Worm (Caenorhabditis elegans) whole organism, L4/young adult: ENCODE results near the gene cest-13.

ENCODE experiments used
- W03F9.2 ChIP-seq: fragments of 150-350 bp; optimal IDR thresholded peaks from 2 replicates; lab custom pipeline; 2014; ENCODE audit warnings: missing biosample characterization, missing genetic modification characterization
- dao-5 ChIP-seq: sonication (generic microtip); optimal IDR thresholded peaks from 2 replicates; lab custom pipeline; 2016; ENCODE audit warnings: missing genotype, missing genetic modification characterization, moderate library complexity, missing compliant biosample characterization
- him-1 ChIP-seq: sonication (generic microtip); optimal IDR thresholded peaks from 2 replicates; lab custom pipeline; 2016; ENCODE audit warnings: missing genotype, missing genetic modification reagents, missing genetic modification characterization, missing compliant biosample characterization

ce11 chrX:13713857-13714256 is 46.2 kb upstream of the cest-13 start, which contains the start of gene K11E4.1:
- TF ChIP-seq W03F9.2 (tag; lab: Kevin White, UChicago) (no peak), him-1 (tag; lab: Kevin White, UChicago) (no peak), dao-5 (tag; lab: Kevin White, UChicago) (no peak)
